Worm (Caenorhabditis elegans): Measurements from ENCODE around the gene E04F6.6.

DNA sequence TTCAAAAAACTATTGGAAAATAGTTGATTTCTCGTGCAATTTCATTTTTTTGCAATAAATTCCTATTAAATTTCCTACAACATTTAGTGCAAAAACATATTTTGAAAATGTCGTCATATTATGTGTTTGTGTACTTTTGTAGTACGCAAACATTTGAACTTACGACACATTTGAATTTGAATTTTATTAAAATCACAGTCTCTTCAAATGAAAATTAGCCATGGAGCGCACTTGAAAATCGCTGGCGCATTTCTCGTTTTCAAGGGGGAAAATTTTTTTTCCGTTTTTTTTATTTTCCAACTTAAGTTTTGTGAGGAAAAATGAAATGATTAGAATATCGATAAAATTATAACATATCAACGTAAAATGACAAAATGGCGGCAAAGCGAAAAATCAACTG is 51.8 kb downstream of the E04F6.6 start:
- no peak for TF ChIP-seq cog-1 (tag; optimal IDR thresholded peaks at IDR 0.05)
- TF ChIP-seq med-1 (GFP tag; optimal IDR thresholded peaks at IDR 0.05; ENCODE audit: insufficient read depth) = no peak
- TF ChIP-seq ztf-29 (GFP tag; IDR thresholded peaks at IDR 0.05) = no peak

All from whole organism, midembryonic.